Worm (Caenorhabditis elegans) whole organism, late embryonic: ENCODE data around the gene srgp-1.
A peak's percentile ranks its signal among the peaks of the same experiment; 100 is the strongest.

Experiments
- C08G9.2 ChIP-seq: sonication (generic microtip); optimal IDR thresholded peaks from 2 replicates; lab custom pipeline; 2016; ENCODE audit warnings: mild to moderate bottlenecking, missing genetic modification characterization, moderate library complexity, missing compliant biosample characterization
- F13H6.1 ChIP-seq: sonication (generic microtip); optimal IDR thresholded peaks from 2 replicates; lab custom pipeline; 2016; ENCODE audit warnings: missing genetic modification characterization, missing compliant biosample characterization
- K02D7.2 ChIP-seq: sonication (generic microtip); optimal IDR thresholded peaks from 2 replicates; lab custom pipeline; 2017; ENCODE audit warnings: mild to moderate bottlenecking, missing genetic modification characterization, missing compliant biosample characterization
- K09A11.1 ChIP-seq: sonication (generic microtip); optimal IDR thresholded peaks from 2 replicates; lab custom pipeline; 2017; ENCODE audit warnings: antibody characterized with exemption, mild to moderate bottlenecking, missing genetic modification characterization, missing compliant biosample characterization; ENCODE audit not compliant: insufficient read depth
- Y22D7AL.16 ChIP-seq: sonication (generic microtip); optimal IDR thresholded peaks from 2 replicates; lab custom pipeline; 2016; ENCODE audit warnings: missing genetic modification characterization, missing compliant biosample characterization
- ama-1 ChIP-seq: fragments of 150-350 bp; optimal IDR thresholded peaks from 2 replicates; lab custom pipeline; 2014
- ceh-14 ChIP-seq: sonication (generic microtip); optimal IDR thresholded peaks from 2 replicates; lab custom pipeline; 2016; ENCODE audit warnings: missing genotype, missing genetic modification characterization, missing compliant biosample characterization
- ceh-18 ChIP-seq: sonication (generic microtip); optimal IDR thresholded peaks from 2 replicates; lab custom pipeline; 2016; ENCODE audit warnings: missing genetic modification characterization, missing compliant biosample characterization
- ceh-19 ChIP-seq: fragments of 200-800 bp; sonication (Bioruptor generic); optimal IDR thresholded peaks from 2 replicates; lab custom pipeline; 2018; ENCODE audit warnings: mild to moderate bottlenecking, missing genetic modification characterization, missing compliant biosample characterization
- ceh-2 ChIP-seq: sonication (generic microtip); optimal IDR thresholded peaks from 2 replicates; lab custom pipeline; 2016; ENCODE audit warnings: missing genotype, missing genetic modification characterization, missing compliant biosample characterization
- ceh-22 ChIP-seq: sonication (generic microtip); optimal IDR thresholded peaks from 2 replicates; lab custom pipeline; 2017; ENCODE audit warnings: missing biosample characterization, missing genetic modification characterization
- ceh-31 ChIP-seq: sonication (generic microtip); optimal IDR thresholded peaks from 2 replicates; lab custom pipeline; 2016; ENCODE audit warnings: missing genetic modification characterization, missing compliant biosample characterization
- ceh-34 ChIP-seq: sonication (generic microtip); optimal IDR thresholded peaks from 2 replicates; lab custom pipeline; 2016; ENCODE audit warnings: mild to moderate bottlenecking, missing genetic modification characterization, missing compliant biosample characterization
- ceh-45 ChIP-seq: fragments of 200-800 bp; sonication (Bioruptor generic); IDR thresholded peaks from 2 replicates; pipeline ENCODE4 v1.3.6; 2022; ENCODE audit warnings: missing genetic modification reagents, missing genetic modification characterization, missing compliant biosample characterization
- ceh-48 ChIP-seq: sonication (generic microtip); optimal IDR thresholded peaks from 2 replicates; lab custom pipeline; 2016; ENCODE audit warnings: missing genetic modification characterization, inconsistent platforms, missing compliant biosample characterization
- ceh-9 ChIP-seq: sonication (generic microtip); optimal IDR thresholded peaks from 2 replicates; lab custom pipeline; 2016; ENCODE audit warnings: mild to moderate bottlenecking, missing genetic modification characterization, inconsistent platforms, missing compliant biosample characterization
- dve-1 ChIP-seq: sonication (generic microtip); optimal IDR thresholded peaks from 2 replicates; lab custom pipeline; 2017; ENCODE audit warnings: antibody characterized with exemption, mild to moderate bottlenecking, missing genetic modification characterization, missing compliant biosample characterization
- elt-2 ChIP-seq: sonication (generic microtip); optimal IDR thresholded peaks from 2 replicates; lab custom pipeline; 2016; ENCODE audit warnings: missing genetic modification reagents, missing genetic modification characterization, missing compliant biosample characterization
- elt-4 ChIP-seq: sonication (generic microtip); optimal IDR thresholded peaks from 2 replicates; lab custom pipeline; 2016; ENCODE audit warnings: missing genetic modification characterization, missing compliant biosample characterization
- ets-4 ChIP-seq: sonication (generic microtip); optimal IDR thresholded peaks from 2 replicates; lab custom pipeline; 2016; ENCODE audit warnings: missing genetic modification characterization, missing compliant biosample characterization
- eyg-1 ChIP-seq: sonication (generic microtip); optimal IDR thresholded peaks from 2 replicates; lab custom pipeline; 2016; ENCODE audit warnings: missing genotype, missing genetic modification characterization, missing compliant biosample characterization
- fkh-10 ChIP-seq: fragments of 150-350 bp; optimal IDR thresholded peaks from 2 replicates; lab custom pipeline; 2014; ENCODE audit warnings: missing biosample characterization, missing genetic modification reagents, missing genetic modification characterization
- gmeb-2 ChIP-seq: sonication (generic microtip); optimal IDR thresholded peaks from 2 replicates; lab custom pipeline; 2016; ENCODE audit warnings: missing genetic modification characterization, inconsistent platforms, missing compliant biosample characterization
- hlh-8 ChIP-seq: sonication (generic microtip); optimal IDR thresholded peaks from 2 replicates; lab custom pipeline; 2016; ENCODE audit warnings: missing genotype, missing genetic modification characterization, missing compliant biosample characterization
- lim-6 ChIP-seq: sonication (generic microtip); optimal IDR thresholded peaks from 2 replicates; lab custom pipeline; 2016; ENCODE audit warnings: missing genetic modification characterization, missing compliant biosample characterization
- lin-11 ChIP-seq: fragments of 200-800 bp; sonication (Bioruptor generic); optimal IDR thresholded peaks from 2 replicates; lab custom pipeline; 2018; ENCODE audit warnings: mild to moderate bottlenecking, missing genetic modification characterization, missing compliant biosample characterization
- madf-2 ChIP-seq: sonication (generic microtip); optimal IDR thresholded peaks from 2 replicates; lab custom pipeline; 2017; ENCODE audit warnings: missing genetic modification characterization, missing compliant biosample characterization
- mec-3 ChIP-seq: sonication (generic microtip); optimal IDR thresholded peaks from 2 replicates; lab custom pipeline; 2016; ENCODE audit warnings: borderline replicate concordance, missing genetic modification characterization, missing compliant biosample characterization
- nfya-1 ChIP-seq: sonication (generic microtip); optimal IDR thresholded peaks from 2 replicates; lab custom pipeline; 2017; ENCODE audit warnings: missing genetic modification characterization, mild to moderate bottlenecking, missing compliant biosample characterization, antibody characterized with exemption, moderate library complexity
- nhr-11 ChIP-seq: fragments of 150-350 bp; optimal IDR thresholded peaks from 2 replicates; lab custom pipeline; 2014; ENCODE audit warnings: missing biosample characterization, missing genetic modification characterization
- npax-4 ChIP-seq: sonication (generic microtip); optimal IDR thresholded peaks from 2 replicates; lab custom pipeline; 2016; ENCODE audit warnings: missing genetic modification characterization, missing compliant biosample characterization
- pag-3 ChIP-seq: sonication (generic microtip); optimal IDR thresholded peaks from 2 replicates; lab custom pipeline; 2016; ENCODE audit warnings: missing compliant biosample characterization, missing genetic modification characterization, borderline replicate concordance
- pat-9 ChIP-seq: fragments of 200-800 bp; sonication (Bioruptor generic); optimal IDR thresholded peaks from 2 replicates; lab custom pipeline; 2018; ENCODE audit warnings: mild to moderate bottlenecking, missing genetic modification characterization, moderate library complexity, missing compliant biosample characterization
- pax-1 ChIP-seq: fragments of 150-350 bp; optimal IDR thresholded peaks from 2 replicates; lab custom pipeline; 2014; ENCODE audit warnings: missing biosample characterization, missing genetic modification characterization
- pha-2 ChIP-seq: sonication (generic microtip); optimal IDR thresholded peaks from 2 replicates; lab custom pipeline; 2017; ENCODE audit warnings: mild to moderate bottlenecking, missing genetic modification characterization, missing compliant biosample characterization
- pqm-1 ChIP-seq: sonication (generic microtip); optimal IDR thresholded peaks from 2 replicates; lab custom pipeline; 2016; ENCODE audit warnings: missing genetic modification characterization, missing compliant biosample characterization
- pros-1 ChIP-seq: fragments of 150-350 bp; optimal IDR thresholded peaks from 2 replicates; lab custom pipeline; 2014; ENCODE audit warnings: missing biosample characterization, missing genetic modification reagents, missing genetic modification characterization
- ref-2 ChIP-seq: sonication (generic microtip); optimal IDR thresholded peaks from 2 replicates; lab custom pipeline; 2016; ENCODE audit warnings: missing genetic modification characterization, missing compliant biosample characterization
- rnt-1 ChIP-seq: sonication (generic microtip); optimal IDR thresholded peaks from 2 replicates; lab custom pipeline; 2016; ENCODE audit warnings: missing genetic modification characterization, missing compliant biosample characterization
- sdc-2 ChIP-seq: sonication (generic microtip); optimal IDR thresholded peaks from 2 replicates; lab custom pipeline; 2016; ENCODE audit warnings: missing genotype, missing genetic modification characterization, missing compliant biosample characterization
- sox-2 ChIP-seq: fragments of 200-800 bp; sonication (Bioruptor generic); IDR thresholded peaks from 2 replicates; pipeline ENCODE4 v1.3.6; 2022; ENCODE audit warnings: missing genetic modification reagents, missing genetic modification characterization, missing compliant biosample characterization
- sox-4 ChIP-seq: sonication (generic microtip); optimal IDR thresholded peaks from 2 replicates; lab custom pipeline; 2017; ENCODE audit warnings: mild to moderate bottlenecking, missing genetic modification characterization, inconsistent platforms, missing compliant biosample characterization
- syd-9 ChIP-seq: sonication (generic microtip); optimal IDR thresholded peaks from 2 replicates; lab custom pipeline; 2016; ENCODE audit warnings: mild to moderate bottlenecking, missing genetic modification characterization, moderate library complexity, missing compliant biosample characterization
- tbx-2 ChIP-seq: sonication (generic microtip); optimal IDR thresholded peaks from 2 replicates; lab custom pipeline; 2016; ENCODE audit warnings: missing genetic modification characterization, missing compliant biosample characterization
- tbx-7 ChIP-seq: sonication (generic microtip); optimal IDR thresholded peaks from 2 replicates; lab custom pipeline; 2016; ENCODE audit warnings: missing genotype, missing genetic modification characterization, missing compliant biosample characterization
- ttx-3 ChIP-seq: sonication (generic microtip); optimal IDR thresholded peaks from 2 replicates; lab custom pipeline; 2016; ENCODE audit warnings: missing genetic modification reagents, missing genetic modification characterization, missing compliant biosample characterization
- unc-3 ChIP-seq, 2 experiments: fragments of 200-800 bp in 1 of 2; sonication (Bioruptor generic) in 1 of 2; sonication (generic microtip) in 1 of 2; conservative IDR thresholded peaks in 1 of 2; optimal IDR thresholded peaks in 1 of 2; 2 replicates each; pipeline versions ENCODE4 v1.3.6 to Lab custom; 2016 to 2022; ENCODE audit warnings: missing compliant biosample characterization in 2 of 2, missing genetic modification characterization in 2 of 2, missing genetic modification reagents in 1 of 2
- unc-42 ChIP-seq: sonication (generic microtip); optimal IDR thresholded peaks from 2 replicates; lab custom pipeline; 2016; ENCODE audit warnings: missing genotype, missing genetic modification characterization, missing compliant biosample characterization
- unc-86 ChIP-seq: sonication (generic microtip); optimal IDR thresholded peaks from 2 replicates; lab custom pipeline; 2016; ENCODE audit warnings: missing genetic modification characterization, missing compliant biosample characterization
- zip-5 ChIP-seq: sonication (generic microtip); optimal IDR thresholded peaks from 2 replicates; lab custom pipeline; 2016; ENCODE audit warnings: missing genetic modification characterization, missing compliant biosample characterization
- ztf-16 ChIP-seq: sonication (generic microtip); optimal IDR thresholded peaks from 2 replicates; lab custom pipeline; 2017; ENCODE audit warnings: missing genetic modification characterization, missing compliant biosample characterization

Gene srgp-1

DNA sequence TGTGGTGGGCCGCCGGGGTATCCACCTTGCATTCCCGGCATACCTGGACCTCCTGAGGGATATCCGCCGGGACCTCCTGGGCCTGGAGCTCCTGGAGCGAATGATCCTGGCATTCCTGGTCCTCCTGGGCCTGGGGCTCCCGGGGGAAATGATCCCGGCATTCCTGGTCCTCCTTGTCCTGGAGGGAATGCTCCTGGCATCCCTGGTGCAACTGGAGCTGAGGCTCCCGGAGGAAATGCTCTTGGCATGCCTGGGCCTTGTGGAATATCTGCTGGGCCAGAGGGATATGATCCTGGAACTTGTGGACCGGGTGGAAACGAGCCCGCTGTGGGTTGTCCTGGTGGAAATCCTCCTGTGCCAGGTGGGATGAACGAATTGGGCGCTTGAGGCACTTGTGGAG, 5.3 kb upstream of the srgp-1 start:
- no peak for TF ChIP-seq sox-2 (GFP tag; lab: Robert Waterston, UW)
- peak; percentile 87 for TF ChIP-seq elt-4 (tag; lab: Kevin White, UChicago)
- TF ChIP-seq lim-6 (tag; lab: Kevin White, UChicago), result no peak
- no peak for TF ChIP-seq ceh-19
- TF ChIP-seq C08G9.2 (tag; lab: Kevin White, UChicago), result peak; percentile 23
- TF ChIP-seq zip-5 (tag; lab: Kevin White, UChicago), result no peak
- TF ChIP-seq elt-2, result no peak
- TF ChIP-seq ceh-22 (tag; lab: Kevin White, UChicago), result no peak
- no peak for TF ChIP-seq syd-9
- TF ChIP-seq ama-1 (lab: Kevin White, UChicago), result no peak
- TF ChIP-seq F13H6.1 (tag; lab: Kevin White, UChicago), result no peak
- TF ChIP-seq mec-3 (tag; lab: Kevin White, UChicago), result peak; percentile 63

DNA sequence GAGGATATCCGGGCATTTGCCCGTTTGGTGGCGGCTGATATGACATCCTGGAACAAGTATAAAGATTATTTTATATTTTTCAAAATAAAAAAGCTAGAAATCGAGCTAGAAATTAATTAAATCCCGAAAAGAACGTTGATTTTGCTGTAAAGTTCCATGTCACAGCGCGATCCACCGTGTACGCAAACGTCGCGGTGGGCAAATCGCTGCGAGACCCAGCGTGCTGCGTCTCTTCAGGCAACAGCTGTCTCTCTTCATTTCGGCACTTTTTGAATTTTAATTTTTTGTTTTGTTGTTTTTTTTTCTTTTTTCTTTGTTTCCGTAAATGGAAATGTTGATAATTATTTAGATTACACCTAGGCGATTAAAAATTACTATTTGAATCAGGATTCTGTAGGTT, 4.2 kb upstream of the srgp-1 start, which contains the start of gene sec-24.1:
Gene sec-24.1, minus strand, starts transcription at position 49 of the 400 bp plus-strand sequence.
- TF ChIP-seq pax-1 (tag; lab: Kevin White, UChicago) (peak; percentile 13), eyg-1 (tag; lab: Kevin White, UChicago) (no peak), unc-42 (peak; percentile 3), pag-3 (tag; lab: Kevin White, UChicago) (no peak), zip-5 (tag; lab: Kevin White, UChicago) (no peak), K02D7.2 (tag; lab: Kevin White, UChicago) (no peak), ztf-16 (tag; lab: Kevin White, UChicago) (no peak), ceh-2 (tag; lab: Kevin White, UChicago) (no peak), rnt-1 (tag; lab: Kevin White, UChicago) (peak; percentile 7), tbx-7 (tag; lab: Kevin White, UChicago) (no peak), pha-2 (no peak), pqm-1 (tag; lab: Kevin White, UChicago) (no peak), dve-1 (tag; lab: Kevin White, UChicago) (peak; percentile 8), sox-4 (tag; lab: Kevin White, UChicago) (no peak), elt-4 (tag; lab: Kevin White, UChicago) (no peak), ceh-14 (tag; lab: Kevin White, UChicago) (no peak), mec-3 (tag; lab: Kevin White, UChicago) (no peak), ttx-3 (tag; lab: Kevin White, UChicago) (no peak), npax-4 (tag; lab: Kevin White, UChicago) (no peak), ceh-34 (no peak), madf-2 (tag; lab: Kevin White, UChicago) (no peak), sdc-2 (tag; lab: Kevin White, UChicago) (no peak), lin-11 (tag; lab: Kevin White, UChicago) (no peak), unc-86 (tag; lab: Kevin White, UChicago) (no peak), pat-9 (tag; lab: Kevin White, UChicago) (peak; percentile 51), ref-2 (no peak), gmeb-2 (tag; lab: Kevin White, UChicago) (no peak), ceh-48 (tag; lab: Kevin White, UChicago) (no peak), ceh-18 (tag; lab: Kevin White, UChicago) (peak; percentile 18), ets-4 (peak; percentile 17), K09A11.1 (tag; lab: Kevin White, UChicago) (peak; percentile 59), hlh-8 (tag; lab: Kevin White, UChicago) (no peak), ceh-31 (peak; percentile 42), fkh-10 (no peak), nfya-1 (tag; lab: Kevin White, UChicago) (peak; percentile 94), F13H6.1 (tag; lab: Kevin White, UChicago) (no peak), nhr-11 (no peak), tbx-2 (tag; lab: Kevin White, UChicago) (peak; percentile 75), ceh-19 (no peak), Y22D7AL.16 (tag; lab: Kevin White, UChicago) (no peak), lim-6 (tag; lab: Kevin White, UChicago) (no peak), ceh-45 (GFP tag; lab: Robert Waterston, UW) (no peak), pros-1 (no peak), unc-3 (GFP tag; conservative IDR thresholded peaks at IDR 0.05; lab: Robert Waterston, UW) (no peak), unc-3 (tag; optimal IDR thresholded peaks at IDR 0.05; lab: Kevin White, UChicago) (no peak), ceh-9 (no peak)
